Worm (Caenorhabditis elegans) whole organism, L3 larva: ENCODE measurements around the gene sec-10.

Experiments used
- ama-1 ChIP-seq: fragments of 150-350 bp; optimal IDR thresholded peaks from 2 replicates; lab custom pipeline; 2018
- ceh-9 ChIP-seq: sonication (generic microtip); optimal IDR thresholded peaks from 2 replicates; lab custom pipeline; 2018; ENCODE audit warnings: missing biosample characterization, missing genetic modification characterization
- eor-1 ChIP-seq, 2 experiments: fragments of 150-350 bp; optimal IDR thresholded peaks; 2 replicates each; lab custom pipeline; 2014 to 2018; ENCODE audit warnings: missing biosample characterization in 2 of 2, missing genetic modification characterization in 2 of 2
- fkh-10 ChIP-seq: sonication (generic microtip); optimal IDR thresholded peaks from 2 replicates; lab custom pipeline; 2017; ENCODE audit warnings: missing biosample characterization, missing genetic modification reagents, missing genetic modification characterization
- lsy-12 ChIP-seq: sonication (generic microtip); optimal IDR thresholded peaks from 2 replicates; lab custom pipeline; 2016; ENCODE audit warnings: mild to moderate bottlenecking, missing genetic modification characterization, missing compliant biosample characterization
- nhr-237 ChIP-seq: fragments of 150-350 bp; optimal IDR thresholded peaks from 2 replicates; lab custom pipeline; 2014; ENCODE audit warnings: missing biosample characterization, missing genetic modification characterization
- pha-4 ChIP-seq: fragments of 150-350 bp; optimal IDR thresholded peaks from 2 replicates; lab custom pipeline; 2014; ENCODE audit warnings: missing biosample characterization, missing genetic modification reagents, missing genetic modification characterization
- skn-1 ChIP-seq: fragments of 150-350 bp; optimal IDR thresholded peaks from 2 replicates; lab custom pipeline; 2014; ENCODE audit warnings: missing biosample characterization, missing genetic modification characterization
- snpc-4 ChIP-seq: fragments of 150-350 bp; optimal IDR thresholded peaks from 2 replicates; lab custom pipeline; 2014; ENCODE audit warnings: missing biosample characterization, missing genetic modification characterization
- tbx-2 ChIP-seq: sonication (generic microtip); optimal IDR thresholded peaks from 2 replicates; lab custom pipeline; 2016; ENCODE audit warnings: mild to moderate bottlenecking, missing genetic modification characterization, missing compliant biosample characterization
- unc-39 ChIP-seq: sonication (generic microtip); optimal IDR thresholded peaks from 4 replicates; lab custom pipeline; 2017; ENCODE audit warnings: missing biosample characterization, missing genetic modification characterization

DNA sequence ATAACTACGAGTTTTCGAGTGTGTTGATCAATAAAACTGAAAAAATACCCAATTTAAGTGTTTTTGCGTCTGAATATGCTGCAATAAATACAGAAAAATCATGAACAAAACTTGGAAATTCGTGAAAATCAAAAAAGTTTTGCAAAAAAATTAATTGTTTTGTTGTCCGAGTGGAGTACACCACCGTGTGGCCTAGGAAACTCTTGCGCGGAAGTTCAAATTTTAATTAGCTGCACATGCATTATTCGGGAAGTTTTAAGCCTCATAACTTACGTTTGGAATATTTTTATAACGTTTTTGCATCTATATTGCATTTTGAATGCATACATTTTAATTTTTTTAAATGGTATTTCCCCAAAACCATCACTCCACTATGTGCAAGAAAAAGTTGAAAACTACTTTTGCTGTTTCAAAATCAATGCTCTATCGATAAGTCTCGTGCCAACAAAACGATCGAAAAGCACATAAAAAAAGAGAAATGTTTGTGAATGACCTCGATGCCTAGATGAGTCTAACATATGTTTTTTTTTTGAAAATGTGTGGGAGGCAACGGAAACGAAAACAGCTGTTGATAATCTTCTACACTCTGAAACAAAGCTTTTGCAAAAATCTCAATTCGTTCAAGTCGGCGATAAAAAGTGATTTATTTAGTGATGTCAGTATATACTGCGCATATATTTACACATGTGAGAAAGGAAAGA lies 34.3 kb upstream of the sec-10 start:
- TF ChIP-seq ceh-9 (tag; lab: Kevin White, UChicago): no peak
- peak; percentile 4 for TF ChIP-seq pha-4 (tag; lab: Kevin White, UChicago)
- no peak for TF ChIP-seq lsy-12 (tag; lab: Kevin White, UChicago)
- TF ChIP-seq ama-1 (lab: Kevin White, UChicago): no peak
- TF ChIP-seq tbx-2 (tag; lab: Kevin White, UChicago): no peak
- no peak for TF ChIP-seq fkh-10 (GFP tag; lab: Kevin White, UChicago)
- no peak for TF ChIP-seq eor-1 (tag; optimal IDR thresholded peaks at IDR 0.05; lab: Kevin White, UChicago)
- no peak for TF ChIP-seq skn-1 (tag; lab: Kevin White, UChicago)
- no peak for TF ChIP-seq nhr-237 (tag; lab: Kevin White, UChicago)
- TF ChIP-seq unc-39 (tag; lab: Kevin White, UChicago): no peak
- TF ChIP-seq snpc-4: no peak
